Worm (Caenorhabditis elegans) whole organism, L3 larva: ENCODE data around the gene srsx-16.

Experiments
- ZK546.5 ChIP-seq: sonication (generic microtip); optimal IDR thresholded peaks from 2 replicates; lab custom pipeline; 2017; ENCODE audit warnings: missing biosample characterization, missing genetic modification characterization
- aly-2 ChIP-seq: fragments of 150-350 bp; optimal IDR thresholded peaks from 2 replicates; lab custom pipeline; 2014; ENCODE audit warnings: missing biosample characterization, missing genetic modification characterization
- ama-1 ChIP-seq: fragments of 150-350 bp; optimal IDR thresholded peaks from 2 replicates; lab custom pipeline; 2018
- ceh-82 ChIP-seq: fragments of 150-350 bp; optimal IDR thresholded peaks from 2 replicates; lab custom pipeline; 2014; ENCODE audit warnings: missing biosample characterization, missing genetic modification characterization
- ceh-9 ChIP-seq: sonication (generic microtip); optimal IDR thresholded peaks from 2 replicates; lab custom pipeline; 2018; ENCODE audit warnings: missing biosample characterization, missing genetic modification characterization
- nhr-76 ChIP-seq: fragments of 150-350 bp; sonication (generic microtip); optimal IDR thresholded peaks from 5 replicates; lab custom pipeline; 2014; ENCODE audit warnings: missing biosample characterization, missing genetic modification characterization
- nhr-77 ChIP-seq: fragments of 150-350 bp; optimal IDR thresholded peaks from 2 replicates; lab custom pipeline; 2014; ENCODE audit warnings: missing biosample characterization, missing genetic modification characterization
- pha-4 ChIP-seq: fragments of 150-350 bp; optimal IDR thresholded peaks from 2 replicates; lab custom pipeline; 2014; ENCODE audit warnings: missing biosample characterization, missing genetic modification reagents, missing genetic modification characterization
- snpc-4 ChIP-seq: fragments of 150-350 bp; optimal IDR thresholded peaks from 2 replicates; lab custom pipeline; 2014; ENCODE audit warnings: missing biosample characterization, missing genetic modification characterization
- ztf-4 ChIP-seq: fragments of 150-350 bp; optimal IDR thresholded peaks from 2 replicates; lab custom pipeline; 2014; ENCODE audit warnings: missing biosample characterization, missing genetic modification characterization

DNA sequence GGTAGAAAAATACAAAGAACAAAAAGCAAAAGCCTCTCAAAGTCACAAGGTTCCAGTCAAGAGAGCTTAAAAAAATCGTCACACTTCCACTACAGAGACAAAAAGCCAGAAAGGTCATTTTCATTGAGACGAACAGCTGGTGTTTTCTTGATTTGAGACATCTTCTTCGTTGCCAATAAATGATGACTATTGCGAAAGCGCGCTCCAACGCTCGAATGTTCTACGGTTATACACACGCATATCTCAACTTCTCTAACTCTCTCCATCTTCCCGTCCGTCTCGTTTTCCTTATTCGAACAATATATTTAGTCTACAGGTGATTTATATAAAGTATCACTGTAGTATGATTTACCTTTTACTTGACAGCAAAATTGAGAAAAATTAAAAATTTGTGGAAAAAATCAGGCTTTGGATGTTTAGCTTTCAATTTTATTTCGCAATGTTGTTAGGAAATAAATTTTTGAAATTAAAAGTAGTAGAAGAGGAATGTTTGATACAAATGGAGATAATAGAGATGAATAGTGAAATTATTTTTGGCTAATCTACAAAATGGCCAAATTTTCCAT is 45.9 kb upstream of the srsx-16 start:
- TF ChIP-seq ztf-4 (peak; percentile 27), aly-2 (tag; lab: Kevin White, UChicago) (no peak), ZK546.5 (no peak), snpc-4 (tag; lab: Kevin White, UChicago) (peak; percentile 7), ama-1 (lab: Kevin White, UChicago) (peak; percentile 83), ceh-82 (tag; lab: Kevin White, UChicago) (no peak), nhr-77 (tag; lab: Kevin White, UChicago) (no peak), pha-4 (tag; lab: Kevin White, UChicago) (peak; percentile 11), nhr-76 (tag; lab: Kevin White, UChicago) (no peak), ceh-9 (no peak)
